Worm (Caenorhabditis elegans): ENCODE data around the gene F58H1.3.
A peak's percentile ranks its signal among the peaks of the same experiment; 100 is the strongest.

Gene F58H1.3

ce11 chrV:11934848-11935247 lies 1.1 kb downstream of the F58H1.3 start, which contains the start of gene F58H1.8:
Gene F58H1.8, plus strand, starts transcription at chrV:11935148.
- TF ChIP-seq nhr-6 (tag; optimal IDR thresholded peaks at IDR 0.05): no peak
- no peak for TF ChIP-seq nhr-23 (tag; optimal IDR thresholded peaks at IDR 0.05)
- TF ChIP-seq sma-9 (GFP tag; optimal IDR thresholded peaks at IDR 0.05): no peak
- no peak for TF ChIP-seq sma-9 (tag; optimal IDR thresholded peaks at IDR 0.05)

ce11 chrV:11937710-11938109 lies 3.9 kb downstream of the F58H1.3 start, which contains the start of gene gpla-1:
Gene gpla-1, minus strand, starts transcription at chrV:11937810.
- no peak for TF ChIP-seq nhr-77 (tag; optimal IDR thresholded peaks at IDR 0.05)
- TF ChIP-seq peb-1 (tag; optimal IDR thresholded peaks at IDR 0.05): no peak
- TF ChIP-seq mbf-1 (tag; optimal IDR thresholded peaks at IDR 0.05): no peak
- no peak for TF ChIP-seq ztf-4 (tag; optimal IDR thresholded peaks at IDR 0.05)
- TF ChIP-seq ceh-82 (tag; optimal IDR thresholded peaks at IDR 0.05): no peak
- no peak for TF ChIP-seq alr-1 (tag; optimal IDR thresholded peaks at IDR 0.05)
- TF ChIP-seq nhr-10 (tag; optimal IDR thresholded peaks at IDR 0.05): no peak
- no peak for TF ChIP-seq elt-3 (tag; optimal IDR thresholded peaks at IDR 0.05)
- TF ChIP-seq zag-1 (tag; optimal IDR thresholded peaks at IDR 0.05): no peak
- TF ChIP-seq lsy-2 (tag; optimal IDR thresholded peaks at IDR 0.05): no peak
- TF ChIP-seq nhr-237 (tag; optimal IDR thresholded peaks at IDR 0.05): no peak
- no peak for TF ChIP-seq snpc-4 (tag; optimal IDR thresholded peaks at IDR 0.05)
- TF ChIP-seq nhr-6 (tag; optimal IDR thresholded peaks at IDR 0.05): no peak
- TF ChIP-seq unc-55 (GFP tag; optimal IDR thresholded peaks at IDR 0.05): no peak
- TF ChIP-seq C34F6.9 (tag; optimal IDR thresholded peaks at IDR 0.05): no peak

ce11 chrV:11940329-11940728 lies 6.6 kb downstream of the F58H1.3 start:
- TF ChIP-seq ceh-82 (tag; optimal IDR thresholded peaks at IDR 0.05): no peak
- TF ChIP-seq fos-1 (tag; optimal IDR thresholded peaks at IDR 0.05): no peak
- no peak for TF ChIP-seq nhr-77 (tag; optimal IDR thresholded peaks at IDR 0.05)
- no peak for TF ChIP-seq nhr-23 (tag; optimal IDR thresholded peaks at IDR 0.05)
- TF ChIP-seq skn-1 (tag; optimal IDR thresholded peaks at IDR 0.05): no peak
- TF ChIP-seq gmeb-1 (tag; optimal IDR thresholded peaks at IDR 0.05): no peak
- no peak for TF ChIP-seq sma-9 (GFP tag; optimal IDR thresholded peaks at IDR 0.05)
- no peak for TF ChIP-seq sma-9 (tag; optimal IDR thresholded peaks at IDR 0.05)
- no peak for TF ChIP-seq unc-39 (tag; optimal IDR thresholded peaks at IDR 0.05)
- TF ChIP-seq ZK546.5 (tag; optimal IDR thresholded peaks at IDR 0.05): no peak
- no peak for TF ChIP-seq F13H6.1 (tag; optimal IDR thresholded peaks at IDR 0.05)
- TF ChIP-seq nhr-21 (tag; optimal IDR thresholded peaks at IDR 0.05): no peak
- no peak for TF ChIP-seq ztf-11 (tag; optimal IDR thresholded peaks at IDR 0.05)
- TF ChIP-seq Y55F3AM.14 (GFP tag; optimal IDR thresholded peaks at IDR 0.05): no peak

ce11 chrV:11941664-11942063 lies 7.9 kb downstream of the F58H1.3 start:
- no peak for TF ChIP-seq Y55F3AM.14 (GFP tag; optimal IDR thresholded peaks at IDR 0.05)
- peak; percentile 51 for TF ChIP-seq gmeb-1 (tag; optimal IDR thresholded peaks at IDR 0.05)
- peak; percentile 57 for TF ChIP-seq sma-9 (GFP tag; optimal IDR thresholded peaks at IDR 0.05)
- no peak for TF ChIP-seq sma-9 (tag; optimal IDR thresholded peaks at IDR 0.05)
- TF ChIP-seq sem-4 (tag; optimal IDR thresholded peaks at IDR 0.05): no peak
- peak; percentile 70 for TF ChIP-seq F13H6.1 (tag; optimal IDR thresholded peaks at IDR 0.05)
- TF ChIP-seq skn-1 (tag; optimal IDR thresholded peaks at IDR 0.05): peak; percentile 51
- peak; percentile 61 for TF ChIP-seq crh-2 (tag; optimal IDR thresholded peaks at IDR 0.05)
- TF ChIP-seq fos-1 (tag; optimal IDR thresholded peaks at IDR 0.05): peak; percentile 80

ce11 chrV:11942325-11942724 lies 8.5 kb downstream of the F58H1.3 start, which contains the start of gene F58H1.6:
Gene F58H1.6, plus strand, starts transcription at chrV:11942625.
- TF ChIP-seq nhr-6 (tag; optimal IDR thresholded peaks at IDR 0.05) (no peak), nhr-21 (tag; optimal IDR thresholded peaks at IDR 0.05) (no peak), snpc-4 (tag; optimal IDR thresholded peaks at IDR 0.05) (no peak)

ce11 chrV:11943737-11944136 lies 10.0 kb downstream of the F58H1.3 start:
- TF ChIP-seq snpc-4 (tag; optimal IDR thresholded peaks at IDR 0.05) (no peak), nhr-10 (tag; optimal IDR thresholded peaks at IDR 0.05) (no peak), ztf-1 (GFP tag; conservative IDR thresholded peaks at IDR 0.05) (no peak), aly-2 (tag; optimal IDR thresholded peaks at IDR 0.05) (no peak), crh-2 (tag; optimal IDR thresholded peaks at IDR 0.05) (no peak), nhr-21 (tag; optimal IDR thresholded peaks at IDR 0.05) (no peak), unc-55 (GFP tag; optimal IDR thresholded peaks at IDR 0.05) (no peak), ztf-4 (tag; optimal IDR thresholded peaks at IDR 0.05) (no peak), nhr-77 (tag; optimal IDR thresholded peaks at IDR 0.05) (no peak), fos-1 (tag; optimal IDR thresholded peaks at IDR 0.05) (no peak), peb-1 (tag; optimal IDR thresholded peaks at IDR 0.05) (no peak), ceh-16 (tag; optimal IDR thresholded peaks at IDR 0.05) (no peak), Y55F3AM.14 (GFP tag; optimal IDR thresholded peaks at IDR 0.05) (no peak), lin-13 (GFP tag; optimal IDR thresholded peaks at IDR 0.05) (no peak), unc-39 (tag; optimal IDR thresholded peaks at IDR 0.05) (no peak), nhr-25 (tag; optimal IDR thresholded peaks at IDR 0.05) (no peak)

All from whole organism, L2 larva.